Fruit fly (Drosophila melanogaster): ENCODE measurements around the gene CG9698.

CG9698 gene

DNA sequence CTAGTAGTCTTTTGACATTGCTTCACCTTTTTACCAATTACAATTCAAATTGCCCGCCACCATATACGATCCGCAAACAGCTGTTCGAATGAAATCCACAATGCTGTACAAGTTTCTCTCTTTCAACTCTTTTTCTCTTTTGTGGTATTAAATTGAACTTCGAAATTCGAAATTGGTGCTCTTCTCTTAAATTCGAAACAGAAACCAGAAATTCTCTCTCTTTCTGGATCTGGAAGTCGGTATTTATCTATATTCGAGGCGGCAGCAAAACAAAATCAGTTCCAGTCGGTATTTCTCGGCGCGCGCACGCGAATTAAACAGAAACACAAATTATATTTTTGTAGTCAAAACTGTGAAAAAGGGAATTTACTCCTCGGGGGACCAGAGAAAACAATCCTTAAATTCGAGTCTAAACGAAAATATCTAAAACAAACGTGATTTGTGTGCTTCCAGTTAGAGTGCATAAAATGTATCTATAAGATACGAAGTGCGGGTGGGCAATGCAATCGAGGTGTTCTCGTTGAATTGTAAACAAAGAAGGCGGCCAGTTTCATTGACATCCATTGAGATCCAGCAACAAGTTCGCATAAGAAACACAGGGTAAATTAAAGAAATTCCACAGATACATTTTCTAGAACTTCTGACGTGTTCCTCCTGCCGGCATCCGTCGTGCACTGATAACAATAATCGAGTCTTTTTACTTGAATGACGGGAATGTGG, 48.6 kb upstream of the CG9698 start, which contains the start of gene PH4alphaEFB (continued):
- no peak for TF ChIP-seq CG9727 (GFP tag; optimal IDR thresholded peaks at IDR 0.05)
- no peak for TF ChIP-seq Side (GFP tag; optimal IDR thresholded peaks at IDR 0.05)
- no peak for TF ChIP-seq schlank (tag; optimal IDR thresholded peaks at IDR 0.05)
- TF ChIP-seq CG4282 (GFP tag; optimal IDR thresholded peaks at IDR 0.05), result no peak
- no peak for TF ChIP-seq ems (GFP tag; optimal IDR thresholded peaks at IDR 0.05)
- TF ChIP-seq CG12155 (GFP tag; optimal IDR thresholded peaks at IDR 0.05), result no peak
- no peak for TF ChIP-seq pan (optimal IDR thresholded peaks at IDR 0.05)
- no peak for TF ChIP-seq pan (GFP tag; optimal IDR thresholded peaks at IDR 0.05 in 1 of 2, IDR thresholded peaks at IDR 0.05 in 1 of 2)
- TF ChIP-seq CG13894 (tag; optimal IDR thresholded peaks at IDR 0.05), result no peak
- TF ChIP-seq lola (GFP tag; optimal IDR thresholded peaks at IDR 0.05), result no peak
- TF ChIP-seq croc (GFP tag; conservative IDR thresholded peaks at IDR 0.05), result no peak
- TF ChIP-seq chm (GFP tag; IDR thresholded peaks at IDR 0.05), result no peak; the same call in 1 of the 2 replicates
- no peak for TF ChIP-seq lmd (GFP tag; IDR thresholded peaks at IDR 0.05)
- peak; percentile 1 for TF ChIP-seq CG18262 (tag; optimal IDR thresholded peaks at IDR 0.05)
- TF ChIP-seq CG13296 (GFP tag; optimal IDR thresholded peaks at IDR 0.05), result peak; percentile 6
- no peak for TF ChIP-seq fru (optimal IDR thresholded peaks at IDR 0.05)
- TF ChIP-seq Pdp1 (GFP tag; optimal IDR thresholded peaks at IDR 0.05), result no peak
- TF ChIP-seq CG6654 (GFP tag; optimal IDR thresholded peaks at IDR 0.05), result no peak
- no peak for TF ChIP-seq aop (GFP tag; IDR thresholded peaks at IDR 0.05)
- no peak for TF ChIP-seq dmrt11E (tag; optimal IDR thresholded peaks at IDR 0.05)
- TF ChIP-seq sens-2 (GFP tag; IDR thresholded peaks at IDR 0.05), result peak; percentile 33; the same call in 1 of the 2 replicates
- peak; percentile 92 for TF ChIP-seq E2f2 (GFP tag; IDR thresholded peaks at IDR 0.05)
- TF ChIP-seq CG4820 (GFP tag; optimal IDR thresholded peaks at IDR 0.05), result no peak
- peak; percentile 8 for TF ChIP-seq CG7987 (GFP tag; optimal IDR thresholded peaks at IDR 0.05)
- 0 out of 2 replicates have a peak, but pooled peaks have one; percentile 15 for TF ChIP-seq CG5953 (GFP tag; IDR thresholded peaks at IDR 0.05)
- no peak for TF ChIP-seq Dad (GFP tag; optimal IDR thresholded peaks at IDR 0.05)
- no peak for TF ChIP-seq pum (GFP tag; optimal IDR thresholded peaks at IDR 0.05)
- no peak for TF ChIP-seq CG7271 (tag; optimal IDR thresholded peaks at IDR 0.05)
- TF ChIP-seq Xbp1 (GFP tag; optimal IDR thresholded peaks at IDR 0.05), result peak; percentile 5
- no peak for TF ChIP-seq disco-r (GFP tag; optimal IDR thresholded peaks at IDR 0.05)
- TF ChIP-seq scrt (GFP tag; optimal IDR thresholded peaks at IDR 0.05), result peak; percentile 84
- no peak for TF ChIP-seq br (optimal IDR thresholded peaks at IDR 0.05)
- TF ChIP-seq CTCF (GFP tag; optimal IDR thresholded peaks at IDR 0.05), result peak; percentile 1
- no peak for TF ChIP-seq Neu2 (GFP tag; optimal IDR thresholded peaks at IDR 0.05; ENCODE audit: borderline replicate concordance)
- no peak for TF ChIP-seq CG18619 (GFP tag; optimal IDR thresholded peaks at IDR 0.05)
- TF ChIP-seq salm (tag; optimal IDR thresholded peaks at IDR 0.05), result no peak
- TF ChIP-seq Atf6 (GFP tag; IDR thresholded peaks at IDR 0.05), result no peak
- TF ChIP-seq vfl (GFP tag; optimal IDR thresholded peaks at IDR 0.05), result no peak
- no peak for TF ChIP-seq Mrtf (GFP tag; IDR thresholded peaks at IDR 0.05)
- no peak for TF ChIP-seq CG10959 (GFP tag; IDR thresholded peaks at IDR 0.05)
- peak; percentile 7 for TF ChIP-seq CG33557 (GFP tag; optimal IDR thresholded peaks at IDR 0.05)
- no peak for TF ChIP-seq Dref (GFP tag; IDR thresholded peaks at IDR 0.05)
- TF ChIP-seq CG6272 (GFP tag; IDR thresholded peaks at IDR 0.05), result no peak
- TF ChIP-seq sna (GFP tag; IDR thresholded peaks at IDR 0.05; ENCODE audit: partially characterized antibody), result 0 out of 2 replicates have a peak, but pooled peaks have one; percentile 12
- TF ChIP-seq nau (GFP tag; optimal IDR thresholded peaks at IDR 0.05), result peak; percentile 34
- TF ChIP-seq Ssrp (tag; optimal IDR thresholded peaks at IDR 0.05), result no peak
- TF ChIP-seq Dbx (GFP tag; IDR thresholded peaks at IDR 0.05), result no peak
- TF ChIP-seq Gug (GFP tag; IDR thresholded peaks at IDR 0.05), result no peak
- TF ChIP-seq CG31388 (GFP tag; optimal IDR thresholded peaks at IDR 0.05), result no peak
- TF ChIP-seq CG14014 (GFP tag; IDR thresholded peaks at IDR 0.05), result no peak
- TF ChIP-seq CG6254 (GFP tag; optimal IDR thresholded peaks at IDR 0.05), result no peak
- no peak for TF ChIP-seq repo (GFP tag; optimal IDR thresholded peaks at IDR 0.05)

All from whole organism, embryonic.